Worm (Caenorhabditis elegans): ENCODE data around the gene F18A1.1.
A peak's percentile ranks its signal among the peaks of the same experiment; 100 is the strongest.

The F18A1.1 gene

ce11 chrII:7694745-7695144, 10.1 kb downstream of the F18A1.1 start:
- TF ChIP-seq bed-3 (GFP tag; optimal IDR thresholded peaks at IDR 0.05) (no peak), unc-39 (tag; optimal IDR thresholded peaks at IDR 0.05) (no peak), mab-5 (tag; optimal IDR thresholded peaks at IDR 0.05) (no peak), lin-32 (GFP tag; optimal IDR thresholded peaks at IDR 0.05) (no peak), ceh-83 (GFP tag; optimal IDR thresholded peaks at IDR 0.05) (no peak), drap-1 (GFP tag; optimal IDR thresholded peaks at IDR 0.05) (no peak), ces-1 (GFP tag; optimal IDR thresholded peaks at IDR 0.05) (no peak)

- TF ChIP-seq mab-5 (tag; optimal IDR thresholded peaks at IDR 0.05) (no peak), mep-1 (tag; optimal IDR thresholded peaks at IDR 0.05) (no peak), bed-3 (GFP tag; optimal IDR thresholded peaks at IDR 0.05) (no peak), lin-13 (tag; optimal IDR thresholded peaks at IDR 0.05) (no peak), blmp-1 (tag; optimal IDR thresholded peaks at IDR 0.05) (no peak), nhr-28 (tag; optimal IDR thresholded peaks at IDR 0.05) (no peak), pha-4 (tag; optimal IDR thresholded peaks at IDR 0.05) (no peak)
Observed at ce11 chrII:7695636-7696035, 10.9 kb downstream of the F18A1.1 start.

ce11 chrII:7697156-7697555, 12.5 kb downstream of the F18A1.1 start:
- TF ChIP-seq sem-2 (GFP tag; optimal IDR thresholded peaks at IDR 0.05) (no peak), blmp-1 (tag; optimal IDR thresholded peaks at IDR 0.05) (no peak), nhr-237 (tag; optimal IDR thresholded peaks at IDR 0.05) (no peak), nhr-12 (tag; optimal IDR thresholded peaks at IDR 0.05) (no peak), unc-62 (GFP tag; optimal IDR thresholded peaks at IDR 0.05) (no peak), hlh-1 (tag; optimal IDR thresholded peaks at IDR 0.05) (no peak), lsy-2 (tag; optimal IDR thresholded peaks at IDR 0.05) (no peak), elt-3 (tag; optimal IDR thresholded peaks at IDR 0.05) (no peak), mls-2 (tag; optimal IDR thresholded peaks at IDR 0.05) (no peak), M03D4.4 (tag; optimal IDR thresholded peaks at IDR 0.05) (no peak), pha-4 (tag; optimal IDR thresholded peaks at IDR 0.05) (no peak), ceh-43 (GFP tag; optimal IDR thresholded peaks at IDR 0.05) (no peak), flh-1 (GFP tag; optimal IDR thresholded peaks at IDR 0.05) (no peak)

- TF ChIP-seq nhr-28 (tag; optimal IDR thresholded peaks at IDR 0.05) (no peak), mab-5 (tag; optimal IDR thresholded peaks at IDR 0.05) (no peak), elt-1 (tag; optimal IDR thresholded peaks at IDR 0.05; ENCODE audit: borderline replicate concordance, insufficient read depth) (no peak), ceh-83 (GFP tag; optimal IDR thresholded peaks at IDR 0.05) (no peak), ceh-43 (GFP tag; optimal IDR thresholded peaks at IDR 0.05) (no peak), snpc-4 (tag; optimal IDR thresholded peaks at IDR 0.05) (no peak), drap-1 (GFP tag; optimal IDR thresholded peaks at IDR 0.05) (no peak), sem-2 (GFP tag; optimal IDR thresholded peaks at IDR 0.05) (no peak), unc-120 (tag; optimal IDR thresholded peaks at IDR 0.05; ENCODE audit: poor library complexity, severe bottlenecking) (no peak), unc-62 (GFP tag; optimal IDR thresholded peaks at IDR 0.05) (no peak), ces-1 (GFP tag; optimal IDR thresholded peaks at IDR 0.05) (no peak), lsy-2 (tag; optimal IDR thresholded peaks at IDR 0.05) (no peak), nhr-237 (tag; optimal IDR thresholded peaks at IDR 0.05) (no peak), cnd-1 (tag; optimal IDR thresholded peaks at IDR 0.05) (no peak), bed-3 (GFP tag; optimal IDR thresholded peaks at IDR 0.05) (no peak), nhr-76 (tag; optimal IDR thresholded peaks at IDR 0.05) (no peak), nhr-12 (tag; optimal IDR thresholded peaks at IDR 0.05) (no peak), lin-32 (GFP tag; optimal IDR thresholded peaks at IDR 0.05) (no peak)
Observed at ce11 chrII:7698406-7698805, 13.7 kb downstream of the F18A1.1 start, which contains the start of gene B0495.5. TSS of gene B0495.5 (minus strand) at chrII:7698506.

- TF ChIP-seq tbx-8 (GFP tag; optimal IDR thresholded peaks at IDR 0.05): no peak
- peak; percentile 5 for TF ChIP-seq pha-4 (tag; optimal IDR thresholded peaks at IDR 0.05)
- TF ChIP-seq lsy-2 (tag; optimal IDR thresholded peaks at IDR 0.05): peak; percentile 94
- TF ChIP-seq mep-1 (tag; optimal IDR thresholded peaks at IDR 0.05): peak; percentile 12
Observed at ce11 chrII:7699009-7699408, 14.3 kb downstream of the F18A1.1 start, which contains the start of the genes moa-2 and cdk-11.1. TSS of gene moa-2 (minus strand) at chrII:7699033. TSS of gene cdk-11.1 (plus strand) at chrII:7699235.

ce11 chrII:7704387-7704786, 19.7 kb downstream of the F18A1.1 start:
- TF ChIP-seq M03D4.4 (tag; optimal IDR thresholded peaks at IDR 0.05): no peak
- no peak for TF ChIP-seq ceh-43 (GFP tag; optimal IDR thresholded peaks at IDR 0.05)
- TF ChIP-seq ceh-39 (tag; optimal IDR thresholded peaks at IDR 0.05): no peak
- no peak for TF ChIP-seq flh-1 (GFP tag; optimal IDR thresholded peaks at IDR 0.05)
